Fruit fly (Drosophila melanogaster): ENCODE measurements around the gene CG3119.

CG3119 gene

DNA sequence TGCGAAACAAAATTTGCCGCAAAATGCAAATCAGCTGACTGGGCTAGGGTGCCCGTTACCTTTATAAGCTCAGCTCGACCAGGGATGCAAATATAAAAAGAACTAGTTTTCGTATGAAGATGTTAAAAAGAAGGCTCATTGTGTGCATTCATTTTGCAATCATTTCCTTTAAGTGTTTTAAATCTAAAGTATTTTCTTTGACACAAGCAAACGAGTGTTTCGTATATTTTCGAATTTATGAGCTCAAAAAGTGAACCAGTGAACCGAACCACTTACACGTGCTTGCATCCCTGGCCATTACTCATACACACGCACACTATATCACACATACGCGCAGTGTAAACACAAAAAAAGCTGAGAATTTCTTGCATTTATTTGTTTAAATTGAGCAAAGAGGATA lies 40.6 kb upstream of the CG3119 start, which contains the start of the genes Prx6a and Sbat (continued):
- TF ChIP-seq CG6276 (GFP tag; optimal IDR thresholded peaks at IDR 0.05) (no peak), Eip93F (GFP tag; optimal IDR thresholded peaks at IDR 0.05) (no peak), achi (GFP tag; optimal IDR thresholded peaks at IDR 0.05) (peak; percentile 31), CG6854 (GFP tag; optimal IDR thresholded peaks at IDR 0.05) (no peak), dsx (GFP tag; optimal IDR thresholded peaks at IDR 0.05; ENCODE audit: poor library complexity, severe bottlenecking) (peak; percentile 55), Sox102F (GFP tag; optimal IDR thresholded peaks at IDR 0.05) (peak; percentile 51), Sox14 (GFP tag; optimal IDR thresholded peaks at IDR 0.05) (peak; percentile 73), CG8119 (GFP tag; IDR thresholded peaks at IDR 0.05) (no peak), Hr39 (GFP tag; optimal IDR thresholded peaks at IDR 0.05) (peak; percentile 74), Ets96B (tag; optimal IDR thresholded peaks at IDR 0.05) (peak; percentile 65), Lpt (GFP tag; optimal IDR thresholded peaks at IDR 0.05) (no peak), Smox (GFP tag; optimal IDR thresholded peaks at IDR 0.05) (peak; percentile 54), cyc (GFP tag; optimal IDR thresholded peaks at IDR 0.05) (peak; percentile 77), Eip78C (GFP tag) (peak; percentile 76), CG6792 (GFP tag; optimal IDR thresholded peaks at IDR 0.05) (peak; percentile 51), dac (GFP tag; optimal IDR thresholded peaks at IDR 0.05) (peak; percentile 24), fkh (GFP tag; optimal IDR thresholded peaks at IDR 0.05) (peak; percentile 94), net (GFP tag; optimal IDR thresholded peaks at IDR 0.05) (no peak)

DNA sequence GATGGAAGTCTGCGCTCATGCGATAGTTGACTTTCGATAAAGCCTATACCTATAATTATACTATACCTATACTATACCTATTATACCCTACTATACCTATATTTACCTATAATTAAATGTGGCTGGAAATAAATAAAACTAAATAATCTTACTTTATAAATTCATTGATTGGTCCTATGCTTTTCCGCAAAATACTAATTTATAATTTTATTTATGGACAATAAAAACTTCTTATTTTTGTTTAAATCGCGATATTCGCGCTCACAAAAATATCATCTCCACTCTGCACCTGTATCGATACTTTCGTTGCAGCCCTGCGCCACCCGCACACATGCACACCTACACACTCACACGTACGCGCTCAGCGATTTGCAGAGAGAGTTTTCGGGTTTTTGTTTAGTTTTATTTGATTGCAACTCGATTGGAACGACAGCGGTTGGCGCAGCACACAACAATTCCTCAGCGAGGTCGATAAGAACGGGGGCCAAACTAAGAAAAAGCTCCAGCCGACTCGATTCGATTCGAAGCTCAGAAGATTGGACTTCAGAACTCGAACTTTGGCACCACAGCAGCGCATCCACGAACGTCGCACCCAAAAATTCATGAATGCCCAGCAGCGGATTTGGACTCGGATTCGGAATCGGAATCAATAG lies 37.0 kb upstream of the CG3119 start, which contains the start of gene CG8814:
CG8814 (plus strand) TSS at position 349 of the 653 bp plus-strand sequence.
- TF ChIP-seq CG9139 (GFP tag; optimal IDR thresholded peaks at IDR 0.05) (peak; percentile 87), CG4318 (GFP tag; optimal IDR thresholded peaks at IDR 0.05) (peak; percentile 39), net (GFP tag; optimal IDR thresholded peaks at IDR 0.05) (peak; percentile 61), fd59A (GFP tag; optimal IDR thresholded peaks at IDR 0.05) (peak; percentile 23), dsx (GFP tag; optimal IDR thresholded peaks at IDR 0.05; ENCODE audit: poor library complexity, severe bottlenecking) (peak; percentile 54), CG6854 (GFP tag; optimal IDR thresholded peaks at IDR 0.05) (peak; percentile 96), Smox (GFP tag; optimal IDR thresholded peaks at IDR 0.05) (peak; percentile 74), OdsH (GFP tag; optimal IDR thresholded peaks at IDR 0.05) (peak; percentile 63), CG11902 (GFP tag; optimal IDR thresholded peaks at IDR 0.05) (peak; percentile 50), Met (GFP tag; optimal IDR thresholded peaks at IDR 0.05) (peak; percentile 50), spab (GFP tag; optimal IDR thresholded peaks at IDR 0.05) (peak; percentile 54), esn (GFP tag; optimal IDR thresholded peaks at IDR 0.05) (peak; percentile 71), svp (GFP tag) (peak; percentile 91), CG11294 (GFP tag; IDR thresholded peaks at IDR 0.05) (no peak; the same call in 1 of the 2 replicates), salr (GFP tag; optimal IDR thresholded peaks at IDR 0.05) (no peak), CG31627 (GFP tag; optimal IDR thresholded peaks at IDR 0.05) (peak; percentile 69), CG6808 (GFP tag; optimal IDR thresholded peaks at IDR 0.05) (peak; percentile 84), CG6792 (GFP tag; optimal IDR thresholded peaks at IDR 0.05) (peak; percentile 60), Ets96B (tag; optimal IDR thresholded peaks at IDR 0.05) (peak; percentile 48), eg (GFP tag; IDR thresholded peaks at IDR 0.05) (peak; percentile 81), CG8119 (GFP tag; IDR thresholded peaks at IDR 0.05) (peak; percentile 72), Sox102F (GFP tag; optimal IDR thresholded peaks at IDR 0.05) (peak; percentile 27), lz (GFP tag; optimal IDR thresholded peaks at IDR 0.05) (peak; percentile 65), pdm3 (GFP tag; optimal IDR thresholded peaks at IDR 0.05) (peak; percentile 50), Blimp-1 (GFP tag; optimal IDR thresholded peaks at IDR 0.05) (peak; percentile 46), dac (GFP tag; optimal IDR thresholded peaks at IDR 0.05) (no peak), Eip93F (GFP tag; optimal IDR thresholded peaks at IDR 0.05) (peak; percentile 68), CG11762 (GFP tag; optimal IDR thresholded peaks at IDR 0.05; ENCODE audit: insufficient read depth) (no peak), cyc (GFP tag; optimal IDR thresholded peaks at IDR 0.05) (peak; percentile 57), Sox15 (GFP tag; optimal IDR thresholded peaks at IDR 0.05) (peak; percentile 60), CG6276 (GFP tag; optimal IDR thresholded peaks at IDR 0.05) (peak; percentile 92), CG8319 (GFP tag; optimal IDR thresholded peaks at IDR 0.05) (no peak), Ets21C (GFP tag; optimal IDR thresholded peaks at IDR 0.05) (peak; percentile 56), CG16779 (tag; optimal IDR thresholded peaks at IDR 0.05) (peak; percentile 92), CG34406 (GFP tag; optimal IDR thresholded peaks at IDR 0.05) (peak; percentile 40), Hr38 (GFP tag; optimal IDR thresholded peaks at IDR 0.05) (no peak), topi (GFP tag; optimal IDR thresholded peaks at IDR 0.05) (peak; percentile 56), CG10631 (GFP tag; optimal IDR thresholded peaks at IDR 0.05) (peak; percentile 80), Sox14 (GFP tag; optimal IDR thresholded peaks at IDR 0.05) (peak; percentile 26), fd85E (GFP tag; optimal IDR thresholded peaks at IDR 0.05) (no peak), vri (GFP tag; optimal IDR thresholded peaks at IDR 0.05) (peak; percentile 63), CG7368 (GFP tag; optimal IDR thresholded peaks at IDR 0.05) (no peak)

Measured in whole organism, prepupa.